Worm (Caenorhabditis elegans): ENCODE data around the gene ubc-23.

ubc-23 gene

ce11 chrX:8835887-8836348, 8.2 kb upstream of the ubc-23 start, which contains the start of gene C28G1.2 (continued):
- TF ChIP-seq nhr-23 (tag; optimal IDR thresholded peaks at IDR 0.05) (peak; percentile 94), ceh-82 (tag; optimal IDR thresholded peaks at IDR 0.05) (peak; percentile 83), elt-1 (tag; optimal IDR thresholded peaks at IDR 0.05) (peak; percentile 33)

DNA sequence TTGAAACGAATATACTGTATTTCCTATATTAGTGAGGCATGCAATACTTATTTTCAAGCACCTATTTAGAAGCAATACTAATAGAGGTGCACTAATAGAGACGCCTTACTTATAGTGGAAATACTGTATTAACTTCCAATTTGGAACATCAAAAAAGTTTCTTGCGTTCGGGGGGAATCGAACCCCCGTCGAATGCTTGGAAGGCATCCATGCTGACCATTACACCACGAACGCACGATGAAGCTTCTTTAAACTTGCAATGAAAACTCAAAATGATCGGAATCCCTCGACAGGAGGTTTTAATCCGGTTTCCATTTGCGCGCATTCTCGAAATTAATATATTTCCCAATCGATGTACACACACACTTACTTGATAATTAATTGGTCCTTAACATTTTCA, 5.9 kb upstream of the ubc-23 start:
- TF ChIP-seq ztf-11 (tag; optimal IDR thresholded peaks at IDR 0.05) (no peak), nfya-1 (tag; optimal IDR thresholded peaks at IDR 0.05; ENCODE audit: insufficient read depth) (peak; percentile 6), nhr-43 (tag; optimal IDR thresholded peaks at IDR 0.05; ENCODE audit: poor library complexity, severe bottlenecking) (peak; percentile 18)

DNA sequence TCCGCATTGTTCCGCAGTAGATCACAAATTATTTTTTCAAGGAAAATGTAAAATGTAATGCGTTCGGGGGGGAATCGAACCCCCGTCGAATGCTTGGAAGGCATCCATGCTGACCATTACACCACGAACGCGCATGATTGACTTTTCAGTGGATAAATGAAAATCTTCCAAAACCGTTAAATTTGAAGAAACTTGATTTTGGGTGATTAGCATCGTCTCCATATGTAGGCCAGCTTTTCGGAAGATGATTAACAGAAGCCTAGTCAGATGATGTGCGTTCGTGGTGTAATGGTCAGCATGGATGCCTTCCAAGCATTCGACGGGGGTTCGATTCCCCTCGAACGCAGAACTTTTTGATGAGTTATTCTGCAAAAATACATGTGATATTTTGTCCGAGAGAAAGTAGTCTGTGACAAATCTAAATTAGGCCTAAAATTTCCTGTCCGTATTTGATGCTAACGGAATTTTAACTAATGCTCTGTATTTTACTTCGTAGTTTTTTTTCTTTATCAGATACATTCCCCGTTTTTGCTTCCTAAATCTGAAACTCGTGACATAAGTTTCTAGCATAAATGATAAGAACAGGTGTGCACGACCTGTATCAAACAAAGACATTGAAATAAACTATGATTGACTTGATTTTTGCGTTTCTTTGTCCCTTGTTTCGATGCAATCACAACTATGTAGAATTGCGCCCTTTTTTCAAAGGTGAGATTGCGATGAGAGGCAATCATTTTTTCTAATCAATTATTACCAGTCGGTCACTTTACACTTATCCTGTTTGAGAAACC, 2.6 kb downstream of the ubc-23 start, which contains the start of gene C28G1.10:
TSS of gene C28G1.10 (plus strand) at position 676 of the 791 bp plus-strand sequence.
- TF ChIP-seq pha-4 (tag; optimal IDR thresholded peaks at IDR 0.05) (peak; percentile 6), unc-62 (GFP tag; optimal IDR thresholded peaks at IDR 0.05) (no peak), daf-12 (tag; optimal IDR thresholded peaks at IDR 0.05) (no peak), ceh-9 (tag; optimal IDR thresholded peaks at IDR 0.05) (no peak), elt-2 (tag; optimal IDR thresholded peaks at IDR 0.05) (peak; percentile 85), nhr-23 (tag; optimal IDR thresholded peaks at IDR 0.05) (no peak), snpc-4 (tag; optimal IDR thresholded peaks at IDR 0.05) (no peak), nhr-28 (tag; optimal IDR thresholded peaks at IDR 0.05) (no peak), nhr-67 (tag; optimal IDR thresholded peaks at IDR 0.05) (no peak), fos-1 (tag; optimal IDR thresholded peaks at IDR 0.05) (no peak), mdl-1 (tag; optimal IDR thresholded peaks at IDR 0.05) (no peak), nhr-43 (tag; optimal IDR thresholded peaks at IDR 0.05; ENCODE audit: poor library complexity, severe bottlenecking) (peak; percentile 73), R02D3.7 (tag; optimal IDR thresholded peaks at IDR 0.05) (no peak), fkh-2 (tag; optimal IDR thresholded peaks at IDR 0.05) (no peak), ceh-16 (tag; optimal IDR thresholded peaks at IDR 0.05) (no peak), nhr-12 (tag; optimal IDR thresholded peaks at IDR 0.05) (no peak), nhr-25 (tag; optimal IDR thresholded peaks at IDR 0.05) (peak; percentile 46), elt-1 (tag; optimal IDR thresholded peaks at IDR 0.05) (no peak), egl-5 (tag; optimal IDR thresholded peaks at IDR 0.05) (no peak), lin-39 (tag; optimal IDR thresholded peaks at IDR 0.05) (no peak), pqm-1 (tag; optimal IDR thresholded peaks at IDR 0.05) (peak; percentile 84), nfya-1 (tag; optimal IDR thresholded peaks at IDR 0.05; ENCODE audit: insufficient read depth) (no peak), lsy-12 (tag; optimal IDR thresholded peaks at IDR 0.05) (no peak), skn-1 (tag; optimal IDR thresholded peaks at IDR 0.05) (no peak), ceh-82 (tag; optimal IDR thresholded peaks at IDR 0.05) (no peak)

- no peak for TF ChIP-seq lin-15B (tag; optimal IDR thresholded peaks at IDR 0.05)
- TF ChIP-seq mdl-1 (tag; optimal IDR thresholded peaks at IDR 0.05): no peak
- TF ChIP-seq R02D3.7 (tag; optimal IDR thresholded peaks at IDR 0.05): no peak
- no peak for TF ChIP-seq nhr-25 (tag; optimal IDR thresholded peaks at IDR 0.05)
- no peak for TF ChIP-seq elt-1 (tag; optimal IDR thresholded peaks at IDR 0.05)
- no peak for TF ChIP-seq egl-27 (tag; optimal IDR thresholded peaks at IDR 0.05)
- TF ChIP-seq snpc-4 (tag; optimal IDR thresholded peaks at IDR 0.05): no peak
Measured at ce11 chrX:8853524-8853923, 9.4 kb downstream of the ubc-23 start, which contains the start of gene sprp-4. Gene sprp-4 (minus strand): TSS chrX:8853624.

DNA sequence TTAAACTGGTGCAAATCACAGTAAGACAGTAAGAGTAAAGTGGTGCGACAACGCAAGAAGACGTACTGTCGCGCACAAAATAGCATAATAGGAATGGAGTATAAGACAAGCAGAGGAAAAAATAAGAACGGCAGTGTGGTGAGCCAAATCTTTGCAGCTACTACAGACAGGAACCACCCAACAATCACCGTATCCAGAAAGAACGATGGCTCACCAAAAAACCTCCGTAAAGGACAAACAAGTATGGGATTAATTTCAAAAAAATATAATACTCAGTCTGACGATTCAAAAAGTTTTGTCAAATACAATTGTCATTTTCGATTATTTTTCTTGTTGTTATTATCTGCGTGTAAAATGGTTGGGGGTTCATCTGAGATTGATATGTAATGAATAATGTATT, 10.3 kb downstream of the ubc-23 start:
- no peak for TF ChIP-seq jun-1 (tag; optimal IDR thresholded peaks at IDR 0.05)
- no peak for TF ChIP-seq hmg-11 (tag; optimal IDR thresholded peaks at IDR 0.05)
